Worm (Caenorhabditis elegans): ENCODE measurements around the gene rrp-1.

- TF ChIP-seq ceh-20 (GFP tag; IDR thresholded peaks at IDR 0.05) (no peak), ces-1 (GFP tag; optimal IDR thresholded peaks at IDR 0.05) (no peak), aly-2 (tag; optimal IDR thresholded peaks at IDR 0.05) (no peak), pha-4 (GFP tag; IDR thresholded peaks at IDR 0.05) (no peak; the same call in 1 of the 2 replicates), pha-4 (tag; optimal IDR thresholded peaks at IDR 0.05) (no peak), snpc-4 (tag; optimal IDR thresholded peaks at IDR 0.05) (no peak), nhr-25 (tag; optimal IDR thresholded peaks at IDR 0.05; ENCODE audit: borderline replicate concordance, insufficient read depth) (no peak), lin-39 (tag; optimal IDR thresholded peaks at IDR 0.05) (no peak), nhr-42 (GFP tag; IDR thresholded peaks at IDR 0.05) (no peak)
These were observed 7.3 kb upstream of the rrp-1 start for ce11 chrIV:9989416-9989815.
